Fruit fly (Drosophila melanogaster) whole organism, pupa: ENCODE data around the gene CG12728.

Experiments
- CG14655 ChIP-seq: fragments of 200-800 bp; sonication (Bioruptor generic); optimal IDR thresholded peaks from 3 replicates; lab custom pipeline; 2017; ENCODE audit warnings: mild to moderate bottlenecking, missing biosample characterization, missing genetic modification reagents, missing genetic modification characterization
- CG4496 ChIP-seq: fragments of 200-800 bp; sonication (Bioruptor generic); IDR thresholded peaks from 3 replicates; pipeline ENCODE4 v1.3.6; 2022; ENCODE audit warnings: missing biosample characterization, missing genetic modification characterization
- EcR ChIP-seq: fragments of 200-800 bp; sonication (Bioruptor generic); optimal IDR thresholded peaks from 3 replicates; lab custom pipeline; 2019; ENCODE audit warnings: missing biosample characterization, missing genetic modification characterization, mild to moderate bottlenecking, moderate library complexity, missing genetic modification reagents
- Pif1B ChIP-seq: fragments of 200-800 bp; sonication (Bioruptor generic); optimal IDR thresholded peaks from 3 replicates; lab custom pipeline; 2016; ENCODE audit warnings: missing biosample characterization, missing genetic modification characterization

DNA sequence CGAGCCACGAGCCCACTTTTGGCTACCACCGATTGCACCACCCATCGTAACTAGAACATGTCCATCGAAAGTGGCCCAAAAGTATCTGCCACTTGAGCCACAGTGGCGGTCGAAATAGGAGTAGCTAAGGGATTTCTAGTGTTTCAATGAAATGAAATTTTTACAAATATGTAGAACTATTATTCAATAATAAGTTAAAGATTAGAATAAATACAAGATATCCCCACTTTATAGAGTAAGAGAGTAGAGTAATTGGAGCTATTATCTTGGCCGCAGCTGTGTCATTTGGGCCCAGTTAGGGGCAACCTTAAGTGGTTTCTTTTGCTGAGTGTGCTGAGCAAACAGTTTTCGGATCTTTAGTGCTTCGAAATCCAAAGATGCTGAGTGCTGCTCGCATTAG, 47.0 kb downstream of the CG12728 start:
- TF ChIP-seq Pif1B (GFP tag; lab: Kevin White, UChicago) (no peak), CG14655 (GFP tag; lab: Kevin White, UChicago) (peak; percentile 26), CG4496 (GFP tag; lab: Robert Waterston, UW) (peak; percentile 56; the same call in 1 of the 3 replicates), EcR (GFP tag; lab: Kevin White, UChicago) (no peak)
